Worm (Caenorhabditis elegans): ENCODE results near the gene C04F6.7.
A peak's percentile ranks its signal among the peaks of the same experiment; 100 is the strongest.

The C04F6.7 gene

ce11 chrX:3464309-3465038 lies 45.5 kb upstream of the C04F6.7 start:
- TF ChIP-seq cebp-1 (GFP tag; IDR thresholded peaks at IDR 0.05) (peak; percentile 52; the same call in 1 of the 2 replicates), cebp-1 (tag; optimal IDR thresholded peaks at IDR 0.05) (peak; percentile 91), F33H1.4 (GFP tag; IDR thresholded peaks at IDR 0.05) (no peak)

ce11 chrX:3463875-3464274 lies 44.9 kb upstream of the C04F6.7 start:
- TF ChIP-seq F57A8.1 (GFP tag; optimal IDR thresholded peaks at IDR 0.05) = no peak
- no peak for TF ChIP-seq madf-6 (GFP tag; IDR thresholded peaks at IDR 0.05)
- TF ChIP-seq ztf-6 (GFP tag; IDR thresholded peaks at IDR 0.05) = no peak
- no peak for TF ChIP-seq egrh-3 (GFP tag; IDR thresholded peaks at IDR 0.05)
- no peak for TF ChIP-seq snpc-3.4 (tag; optimal IDR thresholded peaks at IDR 0.05)
- no peak for TF ChIP-seq nhr-179 (tag; optimal IDR thresholded peaks at IDR 0.05)

ce11 chrX:3462086-3462485 lies 43.1 kb upstream of the C04F6.7 start:
- TF ChIP-seq fkh-3 (tag; optimal IDR thresholded peaks at IDR 0.05) (no peak), nfyb-1 (GFP tag; IDR thresholded peaks at IDR 0.05) (no peak), mel-28 (tag; optimal IDR thresholded peaks at IDR 0.05; ENCODE audit: borderline replicate concordance) (no peak), F52B5.7 (tag; optimal IDR thresholded peaks at IDR 0.05) (no peak), nhr-179 (tag; optimal IDR thresholded peaks at IDR 0.05) (no peak), Y67H2A.10 (GFP tag; conservative IDR thresholded peaks at IDR 0.05) (no peak), ceh-58 (GFP tag; IDR thresholded peaks at IDR 0.05) (no peak), K11D2.4 (GFP tag; IDR thresholded peaks at IDR 0.05) (no peak), nhr-90 (tag; optimal IDR thresholded peaks at IDR 0.05) (no peak), somi-1 (GFP tag; optimal IDR thresholded peaks at IDR 0.05) (no peak), F55B11.4 (tag; optimal IDR thresholded peaks at IDR 0.05; ENCODE audit: borderline replicate concordance, insufficient read depth) (no peak), C17E4.6 (GFP tag; IDR thresholded peaks at IDR 0.05) (no peak), lin-26 (GFP tag; IDR thresholded peaks at IDR 0.05) (no peak), egl-44 (GFP tag; IDR thresholded peaks at IDR 0.05) (no peak), ets-4 (GFP tag; optimal IDR thresholded peaks at IDR 0.05) (no peak), him-1 (tag; optimal IDR thresholded peaks at IDR 0.05) (no peak), hmg-1.2 (GFP tag; IDR thresholded peaks at IDR 0.05) (no peak), pha-4 (tag; optimal IDR thresholded peaks at IDR 0.05) (no peak), snpc-3.4 (tag; optimal IDR thresholded peaks at IDR 0.05) (no peak), lin-40 (tag; optimal IDR thresholded peaks at IDR 0.05) (no peak)

- peak; percentile 47; the same call in 1 of the 2 replicates for TF ChIP-seq zfh-2 (GFP tag; conservative IDR thresholded peaks at IDR 0.05)
- no peak for TF ChIP-seq ceh-27 (GFP tag; optimal IDR thresholded peaks at IDR 0.05)
Observed at ce11 chrX:3455561-3455960, 36.6 kb upstream of the C04F6.7 start.

- TF ChIP-seq bed-1 (GFP tag; IDR thresholded peaks at IDR 0.05) (no peak), F10E7.11 (tag; optimal IDR thresholded peaks at IDR 0.05) (no peak), lin-40 (tag; optimal IDR thresholded peaks at IDR 0.05) (no peak), ZK185.1 (tag; optimal IDR thresholded peaks at IDR 0.05; ENCODE audit: poor library complexity, severe bottlenecking) (no peak), mel-28 (tag; optimal IDR thresholded peaks at IDR 0.05; ENCODE audit: borderline replicate concordance) (no peak), dox-1 (GFP tag; IDR thresholded peaks at IDR 0.05) (no peak), madf-6 (GFP tag; IDR thresholded peaks at IDR 0.05) (no peak)
Observed at ce11 chrX:3453870-3454269, 34.9 kb upstream of the C04F6.7 start.

Data from whole organism, young adult.